Worm (Caenorhabditis elegans) whole organism, young adult: ENCODE results near the gene phat-6.

Source experiments
- F10E7.11 ChIP-seq: sonication (generic microtip); optimal IDR thresholded peaks from 2 replicates; lab custom pipeline; 2017; ENCODE audit warnings: mild to moderate bottlenecking, missing genetic modification characterization, moderate library complexity, missing compliant biosample characterization
- F52B5.7 ChIP-seq: sonication (generic microtip); optimal IDR thresholded peaks from 2 replicates; lab custom pipeline; 2016; ENCODE audit warnings: mild to moderate bottlenecking, missing genetic modification characterization, missing compliant biosample characterization
- K11D2.4 ChIP-seq: fragments of 200-800 bp; sonication (Bioruptor generic); IDR thresholded peaks from 2 replicates; pipeline ENCODE4 v1.3.6; 2022; ENCODE audit warnings: missing genetic modification reagents, missing genetic modification characterization, missing compliant biosample characterization
- K12H6.12 ChIP-seq: fragments of 200-800 bp; sonication (Bioruptor generic); optimal IDR thresholded peaks from 2 replicates; lab custom pipeline; 2018; ENCODE audit warnings: mild to moderate bottlenecking, missing genetic modification characterization, missing compliant biosample characterization
- Y53G8AR.9 ChIP-seq: fragments of 200-800 bp; sonication (Bioruptor generic); conservative IDR thresholded peaks from 2 replicates; pipeline ENCODE4 v1.3.6; 2022; ENCODE audit warnings: missing genetic modification reagents, missing genetic modification characterization, missing compliant biosample characterization
- ama-1 ChIP-seq, 3 experiments: fragments of 150-350 bp in 1 of 3; sonication (generic microtip) in 2 of 3; optimal IDR thresholded peaks; 2 replicates each; lab custom pipeline; 2014 to 2018; ENCODE audit warnings: missing biosample characterization in 2 of 3, missing genetic modification characterization in 2 of 3, missing genetic modification reagents in 2 of 3
- attf-5 ChIP-seq: fragments of 200-800 bp; sonication (Bioruptor generic); optimal IDR thresholded peaks from 2 replicates; lab custom pipeline; 2018; ENCODE audit warnings: mild to moderate bottlenecking, missing genetic modification characterization, missing compliant biosample characterization
- cebp-1 ChIP-seq, 2 experiments: fragments of 200-800 bp in 1 of 2; sonication (Bioruptor generic) in 1 of 2; sonication (generic microtip) in 1 of 2; IDR thresholded peaks in 1 of 2; optimal IDR thresholded peaks in 1 of 2; 2 replicates each; pipeline versions ENCODE4 v1.3.6 to Lab custom; 2017 to 2022; ENCODE audit warnings: missing compliant biosample characterization in 2 of 2, missing genetic modification characterization in 2 of 2, mild to moderate bottlenecking in 1 of 2, missing genetic modification reagents in 1 of 2, moderate library complexity in 1 of 2
- ceh-27 ChIP-seq: fragments of 200-800 bp; sonication (Bioruptor generic); optimal IDR thresholded peaks from 2 replicates; lab custom pipeline; 2018; ENCODE audit warnings: mild to moderate bottlenecking, missing genetic modification characterization, moderate library complexity, missing compliant biosample characterization
- ceh-79 ChIP-seq: sonication (generic microtip); optimal IDR thresholded peaks from 2 replicates; lab custom pipeline; 2017; ENCODE audit warnings: mild to moderate bottlenecking, missing genetic modification characterization, missing compliant biosample characterization
- chd-7 ChIP-seq: sonication (generic microtip); optimal IDR thresholded peaks from 2 replicates; lab custom pipeline; 2016; ENCODE audit warnings: mild to moderate bottlenecking, missing genetic modification characterization, moderate library complexity, missing compliant biosample characterization
- dox-1 ChIP-seq: fragments of 200-800 bp; sonication (Bioruptor generic); IDR thresholded peaks from 2 replicates; pipeline ENCODE4 v1.3.6; 2022; ENCODE audit warnings: missing genetic modification reagents, missing genetic modification characterization, missing compliant biosample characterization
- dpl-1 ChIP-seq: fragments of 150-350 bp; optimal IDR thresholded peaks from 2 replicates; lab custom pipeline; 2014; ENCODE audit warnings: missing biosample characterization, missing genetic modification reagents, missing genetic modification characterization
- egrh-3 ChIP-seq: fragments of 200-800 bp; sonication (Bioruptor generic); IDR thresholded peaks from 2 replicates; pipeline ENCODE4 v1.3.6; 2022; ENCODE audit warnings: missing genetic modification reagents, missing genetic modification characterization, missing compliant biosample characterization
- hlh-12 ChIP-seq: sonication (generic microtip); optimal IDR thresholded peaks from 2 replicates; lab custom pipeline; 2016; ENCODE audit warnings: missing genetic modification characterization, missing compliant biosample characterization
- hmg-1.2 ChIP-seq: fragments of 200-800 bp; sonication (Bioruptor generic); IDR thresholded peaks from 2 replicates; pipeline ENCODE4 v1.3.6; 2022; ENCODE audit warnings: missing genetic modification reagents, missing genetic modification characterization, missing compliant biosample characterization
- hmg-20 ChIP-seq: fragments of 200-800 bp; sonication (Bioruptor generic); IDR thresholded peaks from 2 replicates; pipeline ENCODE4 v1.3.6; 2022; ENCODE audit warnings: missing genetic modification reagents, missing genetic modification characterization, missing compliant biosample characterization
- hrde-1 ChIP-seq: sonication (generic microtip); optimal IDR thresholded peaks from 2 replicates; lab custom pipeline; 2016; ENCODE audit warnings: missing genetic modification characterization, mild to moderate bottlenecking, missing compliant biosample characterization, moderate library complexity, missing genotype, missing genetic modification reagents, borderline replicate concordance
- let-607 ChIP-seq, 2 experiments: fragments of 200-800 bp in 1 of 2; sonication (Bioruptor generic) in 1 of 2; sonication (generic microtip) in 1 of 2; optimal IDR thresholded peaks; 2 replicates each; lab custom pipeline; 2016 to 2018; ENCODE audit warnings: mild to moderate bottlenecking in 2 of 2, missing compliant biosample characterization in 2 of 2, missing genetic modification characterization in 2 of 2, moderate library complexity in 2 of 2, missing genotype in 1 of 2
- lin-26 ChIP-seq: fragments of 200-800 bp; sonication (Bioruptor generic); IDR thresholded peaks from 2 replicates; pipeline ENCODE4 v1.3.6; 2022; ENCODE audit warnings: missing genetic modification reagents, missing genetic modification characterization, missing compliant biosample characterization
- lin-35 ChIP-seq, 3 experiments: fragments of 150-350 bp in 2 of 3; sonication (generic microtip) in 1 of 3; optimal IDR thresholded peaks; 2 replicates each; lab custom pipeline; 2014 to 2018; ENCODE audit warnings: missing biosample characterization in 3 of 3, missing genetic modification characterization in 3 of 3, missing genetic modification reagents in 3 of 3
- lin-40 ChIP-seq: sonication (generic microtip); optimal IDR thresholded peaks from 2 replicates; lab custom pipeline; 2016; ENCODE audit warnings: missing genetic modification characterization, mild to moderate bottlenecking, missing compliant biosample characterization, missing genotype, missing genetic modification reagents
- madf-10 ChIP-seq: sonication (generic microtip); optimal IDR thresholded peaks from 2 replicates; lab custom pipeline; 2016; ENCODE audit warnings: mild to moderate bottlenecking, missing genetic modification characterization, missing compliant biosample characterization
- madf-3 ChIP-seq: fragments of 200-800 bp; sonication (Bioruptor generic); IDR thresholded peaks from 2 replicates; pipeline ENCODE4 v1.3.6; 2022; ENCODE audit warnings: missing genetic modification reagents, missing genetic modification characterization, missing compliant biosample characterization
- mcd-1 ChIP-seq: fragments of 200-800 bp; sonication (Bioruptor generic); IDR thresholded peaks from 2 replicates; pipeline ENCODE4 v1.3.6; 2022; ENCODE audit warnings: missing genetic modification reagents, missing genetic modification characterization, missing compliant biosample characterization
- mes-4 ChIP-seq: sonication (generic microtip); optimal IDR thresholded peaks from 2 replicates; lab custom pipeline; 2016; ENCODE audit warnings: missing genotype, missing genetic modification characterization, missing compliant biosample characterization
- nfyb-1 ChIP-seq: fragments of 200-800 bp; sonication (Bioruptor generic); IDR thresholded peaks from 2 replicates; pipeline ENCODE4 v1.3.6; 2022; ENCODE audit warnings: missing genetic modification reagents, missing genetic modification characterization, missing compliant biosample characterization
- nhr-120 ChIP-seq: fragments of 200-800 bp; sonication (Bioruptor generic); IDR thresholded peaks from 2 replicates; pipeline ENCODE4 v1.3.6; 2022; ENCODE audit warnings: missing genetic modification characterization, missing compliant biosample characterization
- nhr-179 ChIP-seq: sonication (generic microtip); optimal IDR thresholded peaks from 2 replicates; lab custom pipeline; 2016; ENCODE audit warnings: mild to moderate bottlenecking, missing genetic modification characterization, missing compliant biosample characterization
- nhr-90 ChIP-seq: sonication (generic microtip); optimal IDR thresholded peaks from 2 replicates; lab custom pipeline; 2016; ENCODE audit warnings: missing genotype, mild to moderate bottlenecking, missing genetic modification characterization, missing compliant biosample characterization
- pbrm-1 ChIP-seq: fragments of 200-800 bp; sonication (Bioruptor generic); IDR thresholded peaks from 2 replicates; pipeline ENCODE4 v1.3.6; 2022; ENCODE audit warnings: missing genetic modification reagents, missing genetic modification characterization, missing compliant biosample characterization
- rcor-1 ChIP-seq: fragments of 200-800 bp; sonication (Bioruptor generic); IDR thresholded peaks from 2 replicates; pipeline ENCODE4 v1.3.6; 2022; ENCODE audit warnings: missing genetic modification reagents, missing genetic modification characterization, missing compliant biosample characterization
- sea-2 ChIP-seq: fragments of 200-800 bp; sonication (Bioruptor generic); IDR thresholded peaks from 2 replicates; pipeline ENCODE4 v1.3.6; 2022; ENCODE audit warnings: missing genetic modification characterization, missing compliant biosample characterization
- snpc-4 ChIP-seq, 5 experiments: fragments of 150-350 bp in 1 of 5; sonication (generic microtip) in 4 of 5; optimal IDR thresholded peaks; 2 replicates each; lab custom pipeline; 2014 to 2018; ENCODE audit warnings: missing genetic modification characterization in 5 of 5, missing biosample characterization in 3 of 5, antibody characterized with exemption in 2 of 5, mild to moderate bottlenecking in 2 of 5, missing compliant biosample characterization in 2 of 5, missing genotype in 2 of 5, moderate library complexity in 2 of 5, missing genetic modification reagents in 1 of 5
- somi-1 ChIP-seq: fragments of 200-800 bp; sonication (Bioruptor generic); optimal IDR thresholded peaks from 2 replicates; lab custom pipeline; 2018; ENCODE audit warnings: mild to moderate bottlenecking, missing genetic modification characterization, missing compliant biosample characterization
- unc-130 ChIP-seq: sonication (generic microtip); optimal IDR thresholded peaks from 2 replicates; lab custom pipeline; 2016; ENCODE audit warnings: missing genetic modification reagents, missing genetic modification characterization, missing compliant biosample characterization
- zfh-2 ChIP-seq: fragments of 200-800 bp; sonication (Bioruptor generic); conservative IDR thresholded peaks from 2 replicates; pipeline ENCODE4 v1.3.6; 2022; ENCODE audit warnings: missing genetic modification reagents, missing genetic modification characterization, missing compliant biosample characterization
- ztf-3 ChIP-seq: fragments of 200-800 bp; sonication (Bioruptor generic); optimal IDR thresholded peaks from 2 replicates; lab custom pipeline; 2018; ENCODE audit warnings: mild to moderate bottlenecking, missing genetic modification characterization, missing compliant biosample characterization
- ztf-6 ChIP-seq: fragments of 200-800 bp; sonication (Bioruptor generic); IDR thresholded peaks from 2 replicates; pipeline ENCODE4 v1.3.6; 2022; ENCODE audit warnings: missing genetic modification reagents, missing genetic modification characterization, missing compliant biosample characterization

The phat-6 gene

DNA sequence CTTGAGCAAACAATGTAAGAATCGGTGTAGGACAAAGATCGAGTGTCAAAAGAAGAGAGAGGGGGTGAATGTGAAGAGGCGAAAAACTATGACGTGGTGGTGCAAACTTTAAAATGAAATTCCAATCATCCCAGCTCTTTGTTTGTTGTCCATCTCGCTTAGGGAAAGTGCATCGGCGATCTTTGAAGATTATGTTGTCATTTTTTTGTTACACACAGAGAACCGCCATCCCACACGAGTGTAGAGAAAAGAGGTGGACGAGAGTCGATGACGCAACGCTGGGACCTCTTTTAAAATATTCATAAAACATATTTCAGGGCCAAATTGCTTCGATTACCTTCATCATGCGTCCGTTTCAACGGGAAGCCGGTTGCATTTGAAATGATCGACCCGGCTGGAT is 2.8 kb downstream of the phat-6 start (continued):
- no peak for TF ChIP-seq hmg-20 (GFP tag; lab: Robert Waterston, UW)

DNA sequence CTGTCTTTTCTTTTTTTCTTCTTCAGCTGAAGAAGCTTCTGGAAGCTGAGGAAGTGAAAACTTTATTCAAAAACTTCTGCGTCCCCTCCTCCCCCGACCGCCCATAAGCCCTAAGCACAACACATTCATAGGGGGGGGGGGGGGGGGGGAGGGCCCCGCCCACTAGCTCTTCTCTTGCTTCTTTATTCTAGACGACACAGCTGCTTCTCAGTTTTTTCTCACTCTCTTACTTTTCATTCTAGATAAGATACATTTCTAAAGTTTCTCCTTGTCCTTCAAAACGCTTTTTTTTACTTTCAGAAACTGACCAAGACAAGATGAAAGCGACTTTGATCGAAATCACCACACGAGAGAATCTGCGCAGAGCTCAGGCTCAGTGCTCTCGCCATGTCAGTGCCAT is 4.4 kb downstream of the phat-6 start, which contains the start of gene T10B10.4:
Gene T10B10.4, plus strand, starts transcription at position 301 of the 400 bp plus-strand sequence.
- TF ChIP-seq ztf-3 (GFP tag; lab: Kevin White, UChicago) (no peak), egrh-3 (GFP tag; lab: Robert Waterston, UW) (peak; percentile 65; the same call in 1 of the 2 replicates)

DNA sequence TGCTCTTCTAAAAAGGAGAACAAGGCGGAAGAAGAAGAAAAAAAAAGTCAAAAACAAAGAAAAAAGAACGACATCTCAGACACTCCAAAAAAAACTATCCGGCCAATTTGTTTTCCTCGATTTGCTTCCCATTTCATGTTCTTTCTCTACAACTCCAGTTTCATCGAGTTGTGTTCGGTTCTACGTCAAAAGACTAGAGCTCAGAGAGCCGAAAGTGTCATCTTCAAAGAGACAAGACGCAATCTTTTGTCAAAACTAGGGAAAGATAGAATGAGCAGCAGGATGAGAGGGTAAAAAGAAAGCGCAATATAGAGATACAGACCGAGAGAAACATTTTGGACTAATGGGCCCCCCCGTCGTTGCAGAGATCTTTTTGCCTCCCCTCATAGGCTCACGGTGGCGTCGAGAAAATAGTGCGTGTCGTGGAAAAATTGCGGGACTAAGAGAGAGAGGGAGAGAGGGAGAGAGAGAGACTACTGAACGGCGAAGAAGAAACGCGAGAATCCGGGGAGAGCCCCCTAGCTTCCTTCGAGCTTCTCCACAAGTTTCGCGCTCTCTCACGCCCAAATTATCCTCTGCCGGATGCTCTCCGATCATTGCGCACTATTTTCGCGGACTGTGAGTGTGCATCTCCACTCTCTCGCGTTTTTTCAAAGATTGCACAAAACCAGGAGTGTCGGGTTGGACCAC is 5.1 kb downstream of the phat-6 start:
- TF ChIP-seq hrde-1 (tag; lab: Kevin White, UChicago) (no peak), K11D2.4 (peak; percentile 70; the same call in 1 of the 2 replicates), snpc-4 (GFP tag; optimal IDR thresholded peaks at IDR 0.05; lab: Kevin White, UChicago) (no peak), snpc-4 (tag; optimal IDR thresholded peaks at IDR 0.05; lab: Kevin White, UChicago) (peak in 1 of 4 experiments; percentile 9), madf-3 (no peak), cebp-1 (GFP tag; IDR thresholded peaks at IDR 0.05; lab: Robert Waterston, UW) (no peak), cebp-1 (tag; optimal IDR thresholded peaks at IDR 0.05; lab: Kevin White, UChicago) (peak; percentile 68), chd-7 (tag; lab: Kevin White, UChicago) (peak; percentile 20), K12H6.12 (tag; lab: Kevin White, UChicago) (peak; percentile 41), nfyb-1 (GFP tag; lab: Robert Waterston, UW) (0 out of 2 replicates have a peak, but pooled peaks have one; percentile 19), ceh-27 (peak; percentile 45), zfh-2 (GFP tag; lab: Robert Waterston, UW) (peak; percentile 93), pbrm-1 (GFP tag; lab: Robert Waterston, UW) (no peak), ztf-3 (GFP tag; lab: Kevin White, UChicago) (no peak), F52B5.7 (tag; lab: Kevin White, UChicago) (peak; percentile 40), somi-1 (GFP tag; lab: Kevin White, UChicago) (peak; percentile 19), lin-35 (GFP tag; optimal IDR thresholded peaks at IDR 0.05; lab: Kevin White, UChicago) (peak in 1 of 3 experiments; percentile 43), ama-1 (optimal IDR thresholded peaks at IDR 0.05; lab: Kevin White, UChicago) (no peak), ama-1 (GFP tag; optimal IDR thresholded peaks at IDR 0.05; lab: Kevin White, UChicago) (no peak), hmg-1.2 (GFP tag; lab: Robert Waterston, UW) (peak; percentile 50; the same call in 1 of the 2 replicates), F10E7.11 (tag; lab: Kevin White, UChicago) (no peak), attf-5 (GFP tag; lab: Kevin White, UChicago) (peak; percentile 23), let-607 (tag; optimal IDR thresholded peaks at IDR 0.05; lab: Kevin White, UChicago) (no peak), madf-10 (peak; percentile 36), lin-40 (tag; lab: Kevin White, UChicago) (peak; percentile 43), ceh-79 (no peak), dpl-1 (no peak), sea-2 (no peak), ztf-6 (GFP tag; lab: Robert Waterston, UW) (no peak), mcd-1 (GFP tag; lab: Robert Waterston, UW) (peak; percentile 24; the same call in 1 of the 2 replicates), rcor-1 (GFP tag; lab: Robert Waterston, UW) (no peak), dox-1 (GFP tag; lab: Robert Waterston, UW) (peak; percentile 32; the same call in 1 of the 2 replicates), nhr-179 (no peak), mes-4 (tag; lab: Kevin White, UChicago) (no peak), Y53G8AR.9 (no peak), nhr-120 (GFP tag; lab: Robert Waterston, UW) (no peak), nhr-90 (tag; lab: Kevin White, UChicago) (no peak), unc-130 (GFP tag; lab: Kevin White, UChicago) (no peak), hlh-12 (tag; lab: Kevin White, UChicago) (no peak), lin-26 (GFP tag; lab: Robert Waterston, UW) (0 out of 2 replicates have a peak, but pooled peaks have one; percentile 16)
